Worm (Caenorhabditis elegans) whole organism, late embryonic: ENCODE results near the gene wdr-5.1.
"Not testable (repeated sequence)": the region's sequence is repeated elsewhere in the genome, so short reads cannot be mapped to it uniquely, and the experiment has no call there.

Experiments
- ama-1 ChIP-seq: fragments of 150-350 bp; optimal IDR thresholded peaks from 2 replicates; lab custom pipeline; 2014
- ceh-30 ChIP-seq: fragments of 150-350 bp; optimal IDR thresholded peaks from 2 replicates; lab custom pipeline; 2014; ENCODE audit warnings: missing biosample characterization, missing genetic modification characterization
- ceh-31 ChIP-seq: sonication (generic microtip); optimal IDR thresholded peaks from 2 replicates; lab custom pipeline; 2016; ENCODE audit warnings: missing genetic modification characterization, missing compliant biosample characterization
- dve-1 ChIP-seq: sonication (generic microtip); optimal IDR thresholded peaks from 2 replicates; lab custom pipeline; 2017; ENCODE audit warnings: antibody characterized with exemption, mild to moderate bottlenecking, missing genetic modification characterization, missing compliant biosample characterization
- hlh-30 ChIP-seq: sonication (generic microtip); optimal IDR thresholded peaks from 2 replicates; lab custom pipeline; 2017; ENCODE audit warnings: antibody characterized with exemption, missing genetic modification characterization, missing compliant biosample characterization; ENCODE audit not compliant: insufficient read depth
- madf-2 ChIP-seq: sonication (generic microtip); optimal IDR thresholded peaks from 2 replicates; lab custom pipeline; 2017; ENCODE audit warnings: missing genetic modification characterization, missing compliant biosample characterization

ce11 chrIII:3695398-3695797 lies 9.7 kb upstream of the wdr-5.1 start:
- not testable (repeated sequence) for TF ChIP-seq ceh-30 (tag; lab: Kevin White, UChicago); madf-2 (tag; lab: Kevin White, UChicago); hlh-30 (tag; lab: Kevin White, UChicago); ama-1 (lab: Kevin White, UChicago); dve-1 (tag; lab: Kevin White, UChicago)
- TF ChIP-seq ceh-31: peak; percentile 44
